Fruit fly (Drosophila melanogaster): ENCODE results near the gene CG10864.

The CG10864 gene

DNA sequence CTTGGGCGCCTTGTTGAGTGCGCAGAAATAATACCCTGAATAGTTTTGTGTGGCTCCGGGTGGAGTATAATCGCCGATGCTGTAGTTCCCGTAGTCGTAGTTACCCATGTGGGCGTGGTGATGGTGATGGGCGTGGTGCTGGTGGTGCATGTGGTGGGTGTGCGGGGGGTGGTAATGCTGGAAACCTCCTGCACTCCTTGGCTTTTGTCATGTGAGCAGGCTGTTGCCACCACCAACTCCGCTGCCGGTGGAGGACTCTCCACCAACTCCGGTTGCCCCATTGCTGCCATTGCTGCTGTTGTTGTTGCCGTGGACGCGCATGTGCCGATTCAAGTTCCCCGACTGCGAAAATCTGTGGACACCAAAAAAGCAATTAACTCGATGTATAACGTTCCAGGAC, 42.8 kb downstream of the CG10864 start (continued):
- TF ChIP-seq CG4360 (GFP tag; IDR thresholded peaks at IDR 0.05): 0 out of 2 replicates have a peak, but pooled peaks have one; percentile 40

DNA sequence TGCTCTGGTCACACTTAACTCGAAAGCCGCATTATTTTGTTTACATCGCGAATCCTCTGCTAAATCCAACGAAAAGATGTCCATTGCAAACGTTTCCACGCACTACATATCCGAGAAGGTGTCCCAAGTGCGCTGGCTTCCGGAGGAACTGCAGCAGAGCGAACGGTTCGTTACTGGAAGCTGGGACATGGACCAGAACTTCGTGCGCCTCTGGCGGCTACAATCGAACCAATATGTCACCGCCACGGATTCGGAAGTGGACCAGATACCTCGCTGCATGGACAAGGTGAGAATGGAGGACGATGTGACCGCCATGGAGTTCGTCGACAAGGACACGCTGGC, 44.8 kb downstream of the CG10864 start:
- TF ChIP-seq HmgD (GFP tag; optimal IDR thresholded peaks at IDR 0.05) (peak; percentile 35), otp (GFP tag; IDR thresholded peaks at IDR 0.05) (no peak), lab (GFP tag; optimal IDR thresholded peaks at IDR 0.05) (no peak), twi (tag; optimal IDR thresholded peaks at IDR 0.05) (no peak), CG7372 (GFP tag; IDR thresholded peaks at IDR 0.05) (no peak), D (optimal IDR thresholded peaks at IDR 0.05) (peak; percentile 55), D (GFP tag; optimal IDR thresholded peaks at IDR 0.05) (no peak), MESR4 (GFP tag; optimal IDR thresholded peaks at IDR 0.05) (peak; percentile 38), H15 (GFP tag; IDR thresholded peaks at IDR 0.05) (no peak), MBD-R2 (GFP tag; IDR thresholded peaks at IDR 0.05) (peak; percentile 81), Mad (GFP tag; optimal IDR thresholded peaks at IDR 0.05) (no peak), pnt (GFP tag; optimal IDR thresholded peaks at IDR 0.05) (no peak), CG6689 (GFP tag; IDR thresholded peaks at IDR 0.05) (no peak), pita (GFP tag; optimal IDR thresholded peaks at IDR 0.05) (no peak), CG17328 (GFP tag; IDR thresholded peaks at IDR 0.05) (0 out of 2 replicates have a peak, but pooled peaks have one; percentile 3), ewg (GFP tag; optimal IDR thresholded peaks at IDR 0.05) (no peak), GATAe (GFP tag; conservative IDR thresholded peaks at IDR 0.05) (no peak), cato (GFP tag; optimal IDR thresholded peaks at IDR 0.05; ENCODE audit: borderline replicate concordance) (no peak), CG2202 (tag; optimal IDR thresholded peaks at IDR 0.05) (no peak), CG4404 (GFP tag; IDR thresholded peaks at IDR 0.05) (0 out of 2 replicates have a peak, but pooled peaks have one; percentile 1), ab (GFP tag; optimal IDR thresholded peaks at IDR 0.05) (no peak), CG4617 (GFP tag; optimal IDR thresholded peaks at IDR 0.05; ENCODE audit: borderline replicate concordance) (peak; percentile 23)

DNA sequence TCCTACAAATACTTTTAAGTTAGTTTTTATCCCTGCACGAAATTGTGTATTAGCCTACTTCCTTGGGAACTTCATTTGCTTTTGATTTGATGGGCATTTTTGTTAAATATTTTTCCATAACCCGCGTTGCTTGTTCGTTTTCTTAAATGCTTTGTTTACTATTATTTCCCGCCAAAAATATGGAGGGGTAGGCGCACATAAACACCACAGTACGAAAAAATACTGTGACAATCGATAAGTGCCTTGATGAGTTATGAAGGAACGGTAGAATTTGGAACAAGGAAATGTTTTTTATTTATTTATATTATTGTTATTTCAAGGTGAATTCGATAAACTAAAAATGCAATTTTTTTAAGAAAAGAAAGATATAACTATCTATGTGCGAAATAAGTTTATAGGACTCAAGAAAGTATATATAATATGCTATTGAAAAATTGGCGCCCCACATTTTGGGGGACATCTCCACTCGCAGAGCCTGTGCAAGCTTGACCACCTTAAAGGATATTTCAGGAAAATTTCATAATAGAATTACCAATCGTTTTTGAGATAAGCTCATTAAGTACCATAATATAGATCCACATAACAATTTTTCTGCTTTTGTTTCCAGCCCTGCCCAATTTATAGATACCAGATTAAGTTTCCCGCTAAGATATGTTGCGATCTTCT, 45.3 kb downstream of the CG10864 start, which contains the start of the genes WRNexo and Nup43:
WRNexo (minus strand) TSS at position 185 of the 666 bp plus-strand sequence.
Nup43 (plus strand) TSS at position 661 of the 666 bp plus-strand sequence.
- TF ChIP-seq CG15514 (GFP tag; optimal IDR thresholded peaks at IDR 0.05) (peak; percentile 18), dysf (GFP tag; IDR thresholded peaks at IDR 0.05) (peak; percentile 36; the same call in 1 of the 3 replicates), vnd (GFP tag; IDR thresholded peaks at IDR 0.05; ENCODE audit: partially characterized antibody) (no peak), gt (GFP tag; IDR thresholded peaks at IDR 0.05) (no peak), CG12155 (GFP tag; optimal IDR thresholded peaks at IDR 0.05) (peak; percentile 40), CG18011 (GFP tag; optimal IDR thresholded peaks at IDR 0.05) (peak; percentile 15), Dref (GFP tag; IDR thresholded peaks at IDR 0.05) (peak; percentile 50), NFAT (GFP tag; IDR thresholded peaks at IDR 0.05) (0 out of 2 replicates have a peak, but pooled peaks have one; percentile 40), E2f1 (GFP tag; IDR thresholded peaks at IDR 0.05) (peak; percentile 75), schlank (tag; optimal IDR thresholded peaks at IDR 0.05) (no peak), chif (GFP tag; optimal IDR thresholded peaks at IDR 0.05) (peak; percentile 19 to 27), Six4 (GFP tag; optimal IDR thresholded peaks at IDR 0.05) (peak; percentile 6), Atf3 (GFP tag; optimal IDR thresholded peaks at IDR 0.05) (peak; percentile 29), CG30403 (GFP tag; optimal IDR thresholded peaks at IDR 0.05) (peak; percentile 61), trem (tag; optimal IDR thresholded peaks at IDR 0.05) (peak; percentile 45), chn (GFP tag; optimal IDR thresholded peaks at IDR 0.05) (peak; percentile 33), CG3065 (GFP tag; optimal IDR thresholded peaks at IDR 0.05) (no peak), CG11696 (GFP tag; IDR thresholded peaks at IDR 0.05) (no peak), CG7928 (GFP tag; optimal IDR thresholded peaks at IDR 0.05) (peak; percentile 87), Rfx (GFP tag; IDR thresholded peaks at IDR 0.05) (peak; percentile 59; the same call in 1 of the 2 replicates), Dek (tag; optimal IDR thresholded peaks at IDR 0.05) (no peak), nau (GFP tag; optimal IDR thresholded peaks at IDR 0.05) (no peak), CG16815 (GFP tag; optimal IDR thresholded peaks at IDR 0.05) (peak; percentile 17), Hmx (GFP tag; optimal IDR thresholded peaks at IDR 0.05) (no peak), Kr (GFP tag; optimal IDR thresholded peaks at IDR 0.05) (no peak), CG17829 (tag; optimal IDR thresholded peaks at IDR 0.05) (peak; percentile 45)

Data from whole organism, embryonic.